Worm (Caenorhabditis elegans) whole organism, L3 larva: ENCODE results near the gene D1069.3.

Experiments
- ama-1 ChIP-seq: fragments of 150-350 bp; optimal IDR thresholded peaks from 2 replicates; lab custom pipeline; 2018
- jun-1 ChIP-seq: fragments of 150-350 bp; optimal IDR thresholded peaks from 2 replicates; lab custom pipeline; 2014; ENCODE audit warnings: missing biosample characterization, missing genetic modification reagents, missing genetic modification characterization
- pqm-1 ChIP-seq: fragments of 150-350 bp; optimal IDR thresholded peaks from 2 replicates; lab custom pipeline; 2017; ENCODE audit warnings: missing biosample characterization, missing genetic modification characterization, inconsistent platforms

ce11 chrII:307154-307553 lies 40.5 kb downstream of the D1069.3 start, which contains the start of gene K01A2.4:
- no peak for TF ChIP-seq jun-1 (tag; lab: Kevin White, UChicago)
- no peak for TF ChIP-seq pqm-1 (tag; lab: Kevin White, UChicago)
- no peak for TF ChIP-seq ama-1 (lab: Kevin White, UChicago)
